Fruit fly (Drosophila melanogaster) whole organism: Measurements from ENCODE around the gene TwdlS.

Experiments
- CG8478 ChIP-seq: fragments of >200 bp; optimal IDR thresholded peaks from 2 replicates; lab custom pipeline; 2018; ENCODE audit warnings: inconsistent platforms
- Dll ChIP-seq: fragments of >200 bp; optimal IDR thresholded peaks from 2 replicates; lab custom pipeline; 2017
- EcR ChIP-seq, 2 experiments: fragments of >200 bp; optimal IDR thresholded peaks; 2 replicates each; lab custom pipeline; 2017; ENCODE audit warnings: missing biosample characterization in 2 of 2, missing genetic modification characterization in 2 of 2, missing genetic modification reagents in 2 of 2
- pan ChIP-seq: fragments of >200 bp; optimal IDR thresholded peaks from 2 replicates; lab custom pipeline; 2017
- psq ChIP-seq: fragments of >200 bp; optimal IDR thresholded peaks from 2 replicates; lab custom pipeline; 2017
- usp ChIP-seq: fragments of >200 bp; optimal IDR thresholded peaks from 2 replicates; lab custom pipeline; 2017; ENCODE audit warnings: missing biosample characterization, missing genetic modification characterization, mixed read lengths

The TwdlS gene

DNA sequence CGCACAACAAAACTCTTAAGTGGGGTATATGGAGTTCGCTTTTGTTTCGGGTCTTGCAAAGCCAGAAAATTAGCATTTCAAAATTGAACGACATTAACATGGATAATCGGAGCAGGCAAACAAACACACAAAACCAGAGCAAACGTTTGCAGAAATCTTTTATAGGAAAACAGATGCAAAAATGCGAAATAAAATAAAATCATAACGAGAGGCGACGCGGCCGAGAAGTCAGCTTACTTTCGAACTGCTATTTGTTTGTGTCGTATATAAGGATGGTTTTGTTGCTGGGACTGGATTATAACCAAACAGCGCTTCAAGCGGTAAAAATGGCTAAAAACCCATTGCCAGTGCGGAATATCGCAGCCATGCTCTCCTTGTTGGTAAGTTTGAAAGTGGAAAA is at the start of gene TwdlS:
Gene TwdlS (plus strand): TSS at position 301 of the 400 bp plus-strand sequence.
- TF ChIP-seq psq: no peak
- TF ChIP-seq EcR (GFP tag; optimal IDR thresholded peaks at IDR 0.05; lab: Kevin White, UChicago): no peak
- TF ChIP-seq Dll (lab: Kevin White, UChicago): no peak
- no peak for TF ChIP-seq pan
- no peak for TF ChIP-seq usp (GFP tag; lab: Kevin White, UChicago)
- TF ChIP-seq CG8478 (lab: Kevin White, UChicago): no peak

DNA sequence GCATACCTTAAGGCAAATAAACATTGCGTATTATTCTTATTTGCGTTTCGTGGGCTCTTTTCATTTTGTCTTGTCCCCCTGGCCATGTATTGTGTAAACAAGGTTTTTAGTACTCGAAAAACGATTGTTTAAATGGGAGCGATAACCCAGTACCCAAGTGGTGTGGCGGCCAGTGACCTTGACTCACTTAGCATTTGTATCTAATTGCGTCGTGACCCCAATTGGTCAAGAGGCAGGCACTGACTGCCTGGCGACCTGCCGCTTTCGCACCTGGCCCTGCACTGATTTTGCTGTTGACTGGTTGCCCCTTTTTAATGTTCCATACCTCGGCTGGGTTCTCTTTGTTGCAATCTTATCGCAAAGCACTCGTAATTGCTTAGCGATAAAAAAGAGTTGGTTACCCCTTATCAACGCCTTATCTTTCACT is 48.3 kb upstream of the TwdlS start:
- TF ChIP-seq Dll (lab: Kevin White, UChicago): no peak
- no peak for TF ChIP-seq usp (GFP tag; lab: Kevin White, UChicago)
- no peak for TF ChIP-seq pan
- peak in 1 of 2 experiments; percentile 14 for TF ChIP-seq EcR (GFP tag; optimal IDR thresholded peaks at IDR 0.05; lab: Kevin White, UChicago)

DNA sequence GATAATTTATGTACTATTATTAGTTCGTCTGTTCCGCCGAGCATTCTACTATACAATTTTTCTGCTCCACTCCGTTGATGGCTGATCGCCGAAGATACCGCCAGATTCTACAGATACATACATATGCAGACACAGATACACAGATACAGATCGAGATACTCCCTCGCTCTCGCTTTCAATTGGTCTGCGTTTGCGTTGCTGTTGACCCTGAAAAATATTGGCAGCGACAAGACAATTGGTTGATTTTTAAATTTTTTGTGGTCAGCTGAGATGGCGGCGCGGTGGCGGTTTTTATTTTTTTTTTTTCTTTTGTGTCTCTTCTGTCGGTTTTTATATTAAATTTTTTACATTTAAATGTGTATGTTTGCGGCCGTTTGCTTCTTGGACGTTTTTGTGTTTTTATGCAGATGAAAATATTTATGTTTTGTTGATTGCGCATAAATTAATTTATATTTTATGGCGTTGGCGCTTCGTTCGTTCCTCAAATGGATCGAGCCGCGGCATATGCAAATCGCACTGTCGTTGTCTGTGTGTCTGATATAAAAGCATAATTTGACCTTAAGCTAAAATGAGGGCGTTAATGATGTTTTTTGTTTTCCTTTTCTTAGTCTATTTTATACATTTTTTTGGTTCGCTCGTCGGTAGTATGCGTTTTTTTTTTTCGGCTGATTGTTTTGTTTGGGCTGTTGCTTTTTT is 42.5 kb upstream of the TwdlS start:
- TF ChIP-seq psq: no peak
- TF ChIP-seq usp (GFP tag; lab: Kevin White, UChicago): no peak
- TF ChIP-seq Dll (lab: Kevin White, UChicago): no peak
- TF ChIP-seq pan: no peak
- no peak for TF ChIP-seq CG8478 (lab: Kevin White, UChicago)
- no peak for TF ChIP-seq EcR (GFP tag; optimal IDR thresholded peaks at IDR 0.05; lab: Kevin White, UChicago)

DNA sequence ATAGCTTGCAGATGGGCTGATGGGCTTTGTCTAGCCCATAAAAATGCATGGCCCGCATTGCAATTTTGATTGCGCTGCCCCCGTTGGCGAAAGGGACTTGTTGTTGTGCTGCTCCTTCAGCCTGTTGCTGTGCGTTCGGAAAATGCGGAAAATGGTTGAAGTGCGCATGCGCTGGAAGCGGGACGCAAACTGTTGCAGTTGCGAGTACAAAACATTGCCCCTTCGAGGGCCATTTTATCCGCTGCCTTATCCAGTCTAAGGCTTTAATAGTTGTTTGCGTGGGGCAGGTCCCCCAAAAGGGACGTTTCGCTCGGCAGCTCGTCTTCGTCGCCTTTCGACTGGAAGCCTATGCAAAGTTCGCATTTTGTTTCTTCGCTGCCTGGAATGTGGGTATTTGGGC is 30.0 kb upstream of the TwdlS start:
- no peak for TF ChIP-seq pan
- no peak for TF ChIP-seq usp (GFP tag; lab: Kevin White, UChicago)
- TF ChIP-seq CG8478 (lab: Kevin White, UChicago): no peak
- TF ChIP-seq EcR (GFP tag; optimal IDR thresholded peaks at IDR 0.05; lab: Kevin White, UChicago): no peak
- TF ChIP-seq psq: no peak

DNA sequence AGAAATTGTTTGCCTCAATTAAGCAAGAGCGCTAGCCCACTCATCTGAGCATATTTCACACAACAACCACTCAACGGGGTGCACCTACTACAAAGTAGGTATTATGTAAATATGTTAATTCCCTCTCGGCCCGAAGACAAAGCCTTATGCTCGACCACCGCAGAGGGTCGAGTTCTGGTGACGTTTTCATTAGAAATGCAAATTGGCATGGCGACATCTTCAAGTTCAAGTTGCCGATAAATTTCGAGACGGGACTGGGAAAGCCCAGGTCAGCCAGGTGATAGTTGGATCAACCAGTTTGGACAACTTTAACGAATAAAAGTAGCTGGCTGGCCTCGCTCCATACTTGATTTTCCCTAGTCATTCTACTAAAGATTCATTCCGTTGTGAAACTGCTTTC is 21.1 kb upstream of the TwdlS start:
- TF ChIP-seq EcR (GFP tag; optimal IDR thresholded peaks at IDR 0.05; lab: Kevin White, UChicago) (no peak), Dll (lab: Kevin White, UChicago) (no peak), psq (no peak), pan (no peak)

DNA sequence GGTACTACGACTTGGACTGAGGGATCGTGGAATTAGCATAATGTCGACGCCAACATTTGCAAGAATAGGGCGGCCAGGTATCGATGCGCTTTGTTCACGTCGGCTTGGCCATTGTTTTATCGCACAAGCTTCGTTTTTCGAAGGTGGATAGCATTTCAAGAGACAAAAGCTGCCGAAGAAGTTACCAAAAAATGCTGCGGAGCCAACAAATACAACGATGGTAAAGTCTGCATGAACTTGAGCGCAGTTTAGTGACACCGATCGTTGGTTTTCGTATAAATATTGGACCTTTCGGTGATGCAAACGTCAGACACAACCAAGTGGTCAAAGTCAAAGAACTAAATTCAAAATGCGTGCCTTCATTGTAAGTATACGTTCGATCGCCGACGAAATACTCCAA is 17.7 kb upstream of the TwdlS start, which contains the start of gene TwdlM:
Gene TwdlM (plus strand): TSS at position 301 of the 400 bp plus-strand sequence.
- TF ChIP-seq EcR (GFP tag; optimal IDR thresholded peaks at IDR 0.05; lab: Kevin White, UChicago) (no peak), usp (GFP tag; lab: Kevin White, UChicago) (no peak), psq (no peak), CG8478 (lab: Kevin White, UChicago) (no peak), Dll (lab: Kevin White, UChicago) (no peak)

DNA sequence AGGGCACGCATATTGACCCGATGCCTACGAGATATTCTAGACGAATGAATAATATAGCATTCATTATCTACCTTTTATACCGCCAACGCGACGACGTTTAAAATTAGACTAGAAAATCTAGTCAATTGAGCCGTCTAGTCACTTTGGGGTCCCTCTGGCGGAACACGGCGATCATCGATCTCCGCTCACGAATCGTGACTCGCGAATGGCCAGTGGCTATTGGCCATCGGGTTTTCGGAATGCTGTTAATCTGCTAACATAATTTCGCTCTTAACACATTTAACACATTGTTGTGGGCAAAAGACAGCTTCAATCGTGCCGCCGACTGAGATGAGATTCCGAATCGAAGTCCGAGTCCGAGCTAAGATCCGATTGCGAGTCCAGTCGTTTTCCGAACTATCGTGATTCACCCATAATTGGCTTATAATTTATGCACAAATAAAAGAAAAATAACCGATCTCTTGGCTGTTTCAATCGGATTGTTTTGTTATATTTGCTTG is 15.1 kb upstream of the TwdlS start, which contains the start of gene TwdlP:
Gene TwdlP (minus strand): TSS at position 51 of the 500 bp plus-strand sequence.
- no peak for TF ChIP-seq psq
- TF ChIP-seq EcR (GFP tag; optimal IDR thresholded peaks at IDR 0.05; lab: Kevin White, UChicago): no peak
- TF ChIP-seq pan: no peak
- TF ChIP-seq usp (GFP tag; lab: Kevin White, UChicago): no peak
- no peak for TF ChIP-seq CG8478 (lab: Kevin White, UChicago)
- TF ChIP-seq Dll (lab: Kevin White, UChicago): no peak

DNA sequence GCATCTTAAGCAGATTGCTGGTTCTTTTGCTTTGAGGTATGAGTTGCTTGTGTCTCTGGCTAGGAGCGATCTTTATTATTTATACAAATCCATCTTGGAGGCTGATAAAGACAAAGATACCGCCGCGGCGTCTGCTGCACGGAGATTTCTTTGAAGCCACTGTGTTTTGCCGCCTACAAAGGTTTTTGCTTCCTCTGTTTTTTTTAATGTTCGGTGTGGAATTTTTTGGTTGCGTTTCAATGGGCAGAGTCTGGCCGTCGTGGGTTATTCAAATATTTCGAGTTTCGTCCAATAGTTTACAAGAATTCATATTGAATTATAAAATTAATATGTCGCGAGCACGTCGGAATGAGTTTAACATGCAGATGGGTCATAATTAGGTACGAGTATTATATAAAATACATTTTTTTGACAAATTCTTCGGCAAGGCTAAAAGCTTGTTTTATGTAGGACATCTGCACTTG is 13.0 kb upstream of the TwdlS start, which contains the start of gene TwdlB:
Gene TwdlB (minus strand): TSS at position 51 of the 464 bp plus-strand sequence.
- TF ChIP-seq Dll (lab: Kevin White, UChicago) (no peak), CG8478 (lab: Kevin White, UChicago) (no peak), EcR (GFP tag; optimal IDR thresholded peaks at IDR 0.05; lab: Kevin White, UChicago) (no peak), usp (GFP tag; lab: Kevin White, UChicago) (no peak), psq (no peak), pan (no peak)

DNA sequence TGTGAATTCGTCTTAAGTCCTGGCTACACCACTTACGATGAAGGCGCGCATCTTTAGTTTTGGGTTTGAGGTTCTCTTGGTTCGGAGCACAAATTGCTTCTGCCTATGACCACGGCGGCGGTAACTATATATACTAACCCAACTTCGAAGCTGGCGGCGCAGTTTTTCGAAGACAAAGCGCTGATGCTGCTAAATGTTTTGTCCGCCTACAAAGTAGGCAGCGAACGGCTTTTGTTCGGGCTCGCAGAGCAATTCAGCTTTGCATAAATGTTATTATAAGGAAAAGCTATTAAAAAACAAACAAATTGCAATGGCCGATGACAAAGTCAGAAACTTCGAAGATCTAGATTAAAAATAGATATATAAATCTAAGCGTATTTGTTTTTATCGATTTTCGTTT is 10.9 kb upstream of the TwdlS start, which contains the start of gene TwdlL:
Gene TwdlL (minus strand): TSS at position 101 of the 400 bp plus-strand sequence.
- no peak for TF ChIP-seq CG8478 (lab: Kevin White, UChicago)
- TF ChIP-seq psq: no peak
- no peak for TF ChIP-seq usp (GFP tag; lab: Kevin White, UChicago)
- TF ChIP-seq EcR (GFP tag; optimal IDR thresholded peaks at IDR 0.05; lab: Kevin White, UChicago): no peak
- no peak for TF ChIP-seq pan

DNA sequence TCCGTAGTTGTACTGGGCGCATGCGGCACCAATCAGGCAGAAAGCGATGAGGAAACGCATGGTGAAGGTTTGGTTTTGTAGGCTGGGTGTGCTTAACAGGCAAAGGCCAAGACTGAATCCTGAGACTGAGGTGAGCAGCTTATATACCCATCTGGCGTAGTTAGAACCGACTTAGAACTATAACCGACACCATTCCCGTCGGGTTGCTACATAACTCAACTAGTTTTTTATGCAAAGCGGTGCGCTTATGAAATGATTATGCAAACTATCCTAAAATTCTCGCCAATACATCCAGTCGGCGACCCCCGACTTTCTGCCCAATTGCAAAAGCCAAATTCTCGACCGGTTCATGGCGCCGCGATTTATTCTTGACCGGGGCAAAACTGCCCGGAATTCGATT is 9.8 kb upstream of the TwdlS start, which contains the start of gene TwdlO:
Gene TwdlO (minus strand): TSS at position 101 of the 400 bp plus-strand sequence.
- TF ChIP-seq Dll (lab: Kevin White, UChicago) (no peak), CG8478 (lab: Kevin White, UChicago) (no peak), usp (GFP tag; lab: Kevin White, UChicago) (no peak), pan (no peak), psq (no peak), EcR (GFP tag; optimal IDR thresholded peaks at IDR 0.05; lab: Kevin White, UChicago) (no peak)

DNA sequence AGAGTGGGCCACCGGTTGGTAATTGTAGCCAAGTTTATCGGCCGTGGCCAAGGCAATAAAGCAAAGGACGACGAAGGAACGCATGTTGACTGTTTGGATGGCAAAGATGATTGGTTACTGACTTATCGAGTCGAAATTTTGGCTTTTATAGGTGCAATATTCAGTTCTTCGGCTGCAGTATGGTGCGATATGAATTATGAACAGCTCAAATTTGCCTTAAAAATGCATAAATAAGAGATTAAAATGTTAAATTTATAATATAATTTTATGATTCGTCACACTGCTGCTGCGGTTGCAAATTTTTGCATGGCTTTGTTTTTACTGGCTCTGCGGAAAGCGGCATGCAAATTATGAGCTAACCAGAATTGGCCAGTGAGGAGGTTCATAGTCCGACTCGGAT is 7.9 kb upstream of the TwdlS start, which contains the start of gene TwdlK:
Gene TwdlK (minus strand): TSS at position 101 of the 400 bp plus-strand sequence.
- TF ChIP-seq psq (no peak), pan (no peak), CG8478 (lab: Kevin White, UChicago) (no peak), Dll (lab: Kevin White, UChicago) (no peak), usp (GFP tag; lab: Kevin White, UChicago) (no peak), EcR (GFP tag; optimal IDR thresholded peaks at IDR 0.05; lab: Kevin White, UChicago) (no peak)

DNA sequence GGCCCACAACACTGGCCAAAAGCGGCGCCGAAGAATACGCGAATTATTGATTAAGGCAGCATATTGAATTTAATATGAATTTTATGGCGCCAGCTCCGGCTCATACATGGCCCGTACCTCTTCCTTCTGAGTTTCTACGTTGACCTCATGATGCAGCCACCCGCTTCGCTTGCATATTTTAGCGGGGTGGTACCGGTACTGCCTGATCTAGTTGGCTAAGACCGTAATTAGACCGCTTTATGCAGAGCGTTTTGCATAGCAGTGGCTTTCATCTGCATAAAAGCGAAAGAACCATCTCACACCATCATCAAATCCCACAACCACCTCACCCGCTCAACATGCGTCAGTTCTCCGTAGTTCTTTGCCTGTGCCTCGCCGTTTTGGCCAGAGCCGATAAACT is 6.9 kb upstream of the TwdlS start, which contains the start of gene TwdlJ:
Gene TwdlJ (plus strand): TSS at position 301 of the 400 bp plus-strand sequence.
- TF ChIP-seq Dll (lab: Kevin White, UChicago): no peak
- no peak for TF ChIP-seq pan
- no peak for TF ChIP-seq psq
- no peak for TF ChIP-seq CG8478 (lab: Kevin White, UChicago)
- no peak for TF ChIP-seq EcR (GFP tag; optimal IDR thresholded peaks at IDR 0.05; lab: Kevin White, UChicago)
- TF ChIP-seq usp (GFP tag; lab: Kevin White, UChicago): no peak
